Fruit fly (Drosophila melanogaster): ENCODE results near the gene yellow-e.

Gene yellow-e

dm6 chr3R:13452851-13453255 lies 37.8 kb upstream of the yellow-e start (continued):
- TF ChIP-seq CG16779 (tag; optimal IDR thresholded peaks at IDR 0.05) (peak; percentile 67), CG32006 (GFP tag; optimal IDR thresholded peaks at IDR 0.05) (peak; percentile 92), eg (GFP tag; IDR thresholded peaks at IDR 0.05) (peak; percentile 67), CG6276 (GFP tag; optimal IDR thresholded peaks at IDR 0.05) (peak; percentile 88), dsx (GFP tag; optimal IDR thresholded peaks at IDR 0.05; ENCODE audit: poor library complexity, severe bottlenecking) (peak; percentile 73), CG8319 (GFP tag; optimal IDR thresholded peaks at IDR 0.05) (peak; percentile 73), esn (GFP tag; optimal IDR thresholded peaks at IDR 0.05) (peak; percentile 88), ss (GFP tag; optimal IDR thresholded peaks at IDR 0.05) (peak; percentile 65 to 70), fkh (GFP tag; optimal IDR thresholded peaks at IDR 0.05) (peak; percentile 53), achi (GFP tag; optimal IDR thresholded peaks at IDR 0.05) (peak; percentile 83), Blimp-1 (GFP tag; optimal IDR thresholded peaks at IDR 0.05) (peak; percentile 50), CG6854 (GFP tag; optimal IDR thresholded peaks at IDR 0.05) (no peak), pdm3 (GFP tag; optimal IDR thresholded peaks at IDR 0.05) (peak; percentile 83), Eip75B (GFP tag; optimal IDR thresholded peaks at IDR 0.05) (peak; percentile 82), lz (GFP tag; optimal IDR thresholded peaks at IDR 0.05) (peak; percentile 80), CG10631 (GFP tag; optimal IDR thresholded peaks at IDR 0.05) (peak; percentile 85), topi (GFP tag; optimal IDR thresholded peaks at IDR 0.05) (peak; percentile 87), Hr4 (GFP tag; optimal IDR thresholded peaks at IDR 0.05) (peak; percentile 91), Gug (GFP tag; IDR thresholded peaks at IDR 0.05) (peak; percentile 41), CG1621 (tag; optimal IDR thresholded peaks at IDR 0.05) (peak; percentile 68), CG10669 (GFP tag; optimal IDR thresholded peaks at IDR 0.05) (peak; percentile 82), fd85E (GFP tag; optimal IDR thresholded peaks at IDR 0.05) (peak; percentile 31), CG11762 (GFP tag; optimal IDR thresholded peaks at IDR 0.05; ENCODE audit: insufficient read depth) (peak; percentile 77)

- TF ChIP-seq CG10669 (GFP tag; optimal IDR thresholded peaks at IDR 0.05) (no peak), Hr38 (GFP tag; optimal IDR thresholded peaks at IDR 0.05) (no peak), Ets96B (tag; optimal IDR thresholded peaks at IDR 0.05) (no peak), topi (GFP tag; optimal IDR thresholded peaks at IDR 0.05) (no peak), OdsH (GFP tag; optimal IDR thresholded peaks at IDR 0.05) (no peak), pdm3 (GFP tag; optimal IDR thresholded peaks at IDR 0.05) (no peak)
Measured at dm6 chr3R:13452261-13452660, 37.2 kb upstream of the yellow-e start.

- TF ChIP-seq Ets96B (tag; optimal IDR thresholded peaks at IDR 0.05) (no peak), salr (GFP tag; optimal IDR thresholded peaks at IDR 0.05) (no peak), CG32006 (GFP tag; optimal IDR thresholded peaks at IDR 0.05) (no peak), cyc (GFP tag; optimal IDR thresholded peaks at IDR 0.05) (no peak), fd85E (GFP tag; optimal IDR thresholded peaks at IDR 0.05) (no peak), CG11294 (GFP tag; IDR thresholded peaks at IDR 0.05) (no peak), net (GFP tag; optimal IDR thresholded peaks at IDR 0.05) (no peak), CG8319 (GFP tag; optimal IDR thresholded peaks at IDR 0.05) (no peak), pdm3 (GFP tag; optimal IDR thresholded peaks at IDR 0.05) (no peak), Sox14 (GFP tag; optimal IDR thresholded peaks at IDR 0.05) (no peak), CG16779 (tag; optimal IDR thresholded peaks at IDR 0.05) (no peak), OdsH (GFP tag; optimal IDR thresholded peaks at IDR 0.05) (no peak), ss (GFP tag; optimal IDR thresholded peaks at IDR 0.05) (peak in 1 of 2 experiments; percentile 4), CG15336 (GFP tag; IDR thresholded peaks at IDR 0.05) (no peak), achi (GFP tag; optimal IDR thresholded peaks at IDR 0.05) (no peak), Lpt (GFP tag; optimal IDR thresholded peaks at IDR 0.05) (no peak), Hr4 (GFP tag; optimal IDR thresholded peaks at IDR 0.05) (no peak), CG34406 (GFP tag; optimal IDR thresholded peaks at IDR 0.05) (no peak), CG1621 (tag; optimal IDR thresholded peaks at IDR 0.05) (peak; percentile 23), CG11902 (GFP tag; optimal IDR thresholded peaks at IDR 0.05) (no peak), acj6 (GFP tag; optimal IDR thresholded peaks at IDR 0.05) (no peak), svp (GFP tag) (no peak), Sox102F (GFP tag; optimal IDR thresholded peaks at IDR 0.05) (no peak), topi (GFP tag; optimal IDR thresholded peaks at IDR 0.05) (no peak), CG10669 (GFP tag; optimal IDR thresholded peaks at IDR 0.05) (no peak), CG6163 (GFP tag; IDR thresholded peaks at IDR 0.05) (peak; percentile 61; the same call in 2 of the 3 replicates), eg (GFP tag; IDR thresholded peaks at IDR 0.05) (peak; percentile 52; the same call in 1 of the 3 replicates), CG7368 (GFP tag; optimal IDR thresholded peaks at IDR 0.05) (no peak), CG4318 (GFP tag; optimal IDR thresholded peaks at IDR 0.05) (no peak), Sox15 (GFP tag; optimal IDR thresholded peaks at IDR 0.05) (no peak), CG8632 (GFP tag; optimal IDR thresholded peaks at IDR 0.05) (no peak), CG10631 (GFP tag; optimal IDR thresholded peaks at IDR 0.05) (no peak), Ets21C (GFP tag; optimal IDR thresholded peaks at IDR 0.05) (no peak), spab (GFP tag; optimal IDR thresholded peaks at IDR 0.05) (no peak), fkh (GFP tag; optimal IDR thresholded peaks at IDR 0.05) (no peak), Blimp-1 (GFP tag; optimal IDR thresholded peaks at IDR 0.05) (no peak), Eip78C (GFP tag) (peak; percentile 26)
Measured at dm6 chr3R:13450338-13450737, 35.3 kb upstream of the yellow-e start, which contains the start of gene side-IV. side-IV (plus strand) TSS chr3R:13450590.

All from whole organism, prepupa.